Fruit fly (Drosophila melanogaster): ENCODE data around the gene TwdlE.
A peak's percentile ranks its signal among the peaks of the same experiment; 100 is the strongest.

dm6 chr2L:7909327-7909804, 48.7 kb upstream of the TwdlE start:
- TF ChIP-seq psq (optimal IDR thresholded peaks at IDR 0.05) = no peak
- no peak for TF ChIP-seq pan (optimal IDR thresholded peaks at IDR 0.05)
- peak; percentile 58 for TF ChIP-seq Dll (optimal IDR thresholded peaks at IDR 0.05)
